Fruit fly (Drosophila melanogaster): Measurements from ENCODE around the gene CG6865.

- no peak for TF ChIP-seq CG6854 (GFP tag; optimal IDR thresholded peaks at IDR 0.05)
- no peak for TF ChIP-seq klu (GFP tag; IDR thresholded peaks at IDR 0.05)
- no peak for TF ChIP-seq run (tag; optimal IDR thresholded peaks at IDR 0.05)
- no peak for TF ChIP-seq ind (GFP tag; optimal IDR thresholded peaks at IDR 0.05)
- no peak for TF ChIP-seq pan (optimal IDR thresholded peaks at IDR 0.05)
- TF ChIP-seq pan (GFP tag; optimal IDR thresholded peaks at IDR 0.05 in 1 of 2, IDR thresholded peaks at IDR 0.05 in 1 of 2), result no peak
- TF ChIP-seq Oaz (GFP tag; IDR thresholded peaks at IDR 0.05), result no peak
- no peak for TF ChIP-seq peb (GFP tag; IDR thresholded peaks at IDR 0.05)
- no peak for TF ChIP-seq dmrt99B (tag; optimal IDR thresholded peaks at IDR 0.05)
Measured at dm6 chr3L:18854412-18854811, 9.0 kb upstream of the CG6865 start.
